Fruit fly (Drosophila melanogaster) whole organism, embryonic: ENCODE measurements around the gene CG8960.

Experiments used
- Aef1 ChIP-seq: fragments of 200-800 bp; sonication (Bioruptor generic); IDR thresholded peaks from 3 replicates; pipeline ENCODE4 v1.3.6; 2022; ENCODE audit warnings: missing biosample characterization, missing genetic modification characterization
- Antp ChIP-seq: fragments of 200-800 bp; sonication (Bioruptor generic); optimal IDR thresholded peaks from 3 replicates; lab custom pipeline; 2016; ENCODE audit warnings: missing biosample characterization, missing genetic modification characterization
- Atf-2 ChIP-seq: fragments of 200-800 bp; sonication (Bioruptor generic); optimal IDR thresholded peaks from 2 replicates; lab custom pipeline; 2016; ENCODE audit warnings: missing biosample characterization, missing genetic modification characterization
- BEAF-32 ChIP-seq: fragments of 200-800 bp; sonication (Bioruptor generic); optimal IDR thresholded peaks from 3 replicates; lab custom pipeline; 2017; ENCODE audit warnings: missing biosample characterization, missing genetic modification characterization, mild to moderate bottlenecking, moderate library complexity, missing genetic modification reagents
- BtbVII ChIP-seq: fragments of 200-800 bp; sonication (Bioruptor generic); optimal IDR thresholded peaks from 3 replicates; lab custom pipeline; 2017; ENCODE audit warnings: missing biosample characterization, mild to moderate bottlenecking, missing genetic modification characterization
- CG10147 ChIP-seq: fragments of 200-800 bp; sonication (Bioruptor generic); optimal IDR thresholded peaks from 2 replicates; lab custom pipeline; 2019; ENCODE audit warnings: missing biosample characterization, mild to moderate bottlenecking, missing genetic modification characterization, moderate library complexity
- CG10321 ChIP-seq: fragments of 200-800 bp; sonication (Bioruptor generic); IDR thresholded peaks from 2 replicates; pipeline ENCODE4 v1.3.6; 2022; ENCODE audit warnings: missing biosample characterization, missing genetic modification characterization
- CG11456 ChIP-seq: fragments of 200-800 bp; sonication (Bioruptor generic); IDR thresholded peaks from 3 replicates; pipeline ENCODE4 v1.3.6; 2022; ENCODE audit warnings: missing biosample characterization, missing genetic modification characterization
- CG12071 ChIP-seq: fragments of 200-800 bp; sonication (Bioruptor generic); optimal IDR thresholded peaks from 3 replicates; lab custom pipeline; 2018; ENCODE audit warnings: missing biosample characterization, mild to moderate bottlenecking, missing genetic modification characterization
- CG12219 ChIP-seq: fragments of 200-800 bp; sonication (Bioruptor generic); optimal IDR thresholded peaks from 3 replicates; lab custom pipeline; 2018; ENCODE audit warnings: missing biosample characterization, mild to moderate bottlenecking, missing genetic modification characterization
- CG12659 ChIP-seq: fragments of 200-800 bp; sonication (Bioruptor generic); optimal IDR thresholded peaks from 3 replicates; lab custom pipeline; 2017; ENCODE audit warnings: mild to moderate bottlenecking, missing biosample characterization, missing genetic modification reagents, missing genetic modification characterization
- CG14710 ChIP-seq: fragments of 200-800 bp; sonication (Bioruptor generic); optimal IDR thresholded peaks from 3 replicates; lab custom pipeline; 2019; ENCODE audit warnings: missing biosample characterization, mild to moderate bottlenecking, missing genetic modification characterization, moderate library complexity
- CG32767 ChIP-seq: fragments of 200-800 bp; sonication (Bioruptor generic); IDR thresholded peaks from 2 replicates; pipeline ENCODE4 v1.3.6; 2022; ENCODE audit warnings: missing biosample characterization, missing genetic modification characterization
- CG34422 ChIP-seq: fragments of 200-800 bp; sonication (Bioruptor generic); IDR thresholded peaks from 3 replicates; pipeline ENCODE4 v1.3.6; 2022; ENCODE audit warnings: missing biosample characterization, missing genetic modification characterization
- CG3847 ChIP-seq: fragments of 200-800 bp; sonication (Bioruptor generic); IDR thresholded peaks from 2 replicates; pipeline ENCODE4 v1.3.6; 2022; ENCODE audit warnings: missing biosample characterization, missing genetic modification characterization
- CG4282 ChIP-seq: fragments of 200-800 bp; sonication (Bioruptor generic); optimal IDR thresholded peaks from 2 replicates; lab custom pipeline; 2016; ENCODE audit warnings: missing biosample characterization, missing genetic modification characterization
- CG4617 ChIP-seq: fragments of 200-800 bp; sonication (Bioruptor generic); optimal IDR thresholded peaks from 3 replicates; lab custom pipeline; 2016; ENCODE audit warnings: missing biosample characterization, missing genetic modification characterization, borderline replicate concordance
- CG4730 ChIP-seq: fragments of 200-800 bp; sonication (Bioruptor generic); IDR thresholded peaks from 2 replicates; pipeline ENCODE4 v1.3.6; 2022; ENCODE audit warnings: missing biosample characterization, missing genetic modification characterization
- CG6765 ChIP-seq: fragments of 200-800 bp; sonication (Bioruptor generic); optimal IDR thresholded peaks from 3 replicates; lab custom pipeline; 2017; ENCODE audit warnings: missing biosample characterization, mild to moderate bottlenecking, missing genetic modification characterization
- CG6791 ChIP-seq: fragments of 200-800 bp; sonication (Bioruptor generic); IDR thresholded peaks from 3 replicates; pipeline ENCODE4 v1.3.6; 2022; ENCODE audit warnings: missing biosample characterization, missing genetic modification characterization; ENCODE audit not compliant: partially characterized antibody
- CG9817 ChIP-seq: fragments of 200-800 bp; sonication (Bioruptor generic); optimal IDR thresholded peaks from 2 replicates; lab custom pipeline; 2018; ENCODE audit warnings: missing biosample characterization, mild to moderate bottlenecking, missing genetic modification characterization, moderate library complexity
- CG9932 ChIP-seq: fragments of 200-800 bp; sonication (Bioruptor generic); IDR thresholded peaks from 2 replicates; pipeline ENCODE4 v1.3.6; 2022; ENCODE audit warnings: missing biosample characterization, missing genetic modification characterization
- Camta ChIP-seq: fragments of 200-800 bp; sonication (Bioruptor generic); optimal IDR thresholded peaks from 2 replicates; lab custom pipeline; 2016; ENCODE audit warnings: missing biosample characterization, missing genetic modification characterization
- CrebB ChIP-seq: fragments of 200-800 bp; sonication (Bioruptor generic); optimal IDR thresholded peaks from 3 replicates; lab custom pipeline; 2018; ENCODE audit warnings: missing biosample characterization, mild to moderate bottlenecking, missing genetic modification characterization
- Drgx ChIP-seq: fragments of 200-800 bp; sonication (Bioruptor generic); IDR thresholded peaks from 2 replicates; pipeline ENCODE4 v1.3.6; 2022; ENCODE audit warnings: missing biosample characterization, missing genetic modification characterization
- Ets97D ChIP-seq: fragments of 200-800 bp; sonication (Bioruptor generic); optimal IDR thresholded peaks from 3 replicates; lab custom pipeline; 2016; ENCODE audit warnings: missing biosample characterization, missing genetic modification characterization
- HLH54F ChIP-seq: fragments of 200-800 bp; sonication (Bioruptor generic); optimal IDR thresholded peaks from 3 replicates; lab custom pipeline; 2016; ENCODE audit warnings: missing biosample characterization, missing genetic modification characterization
- HLHmδ ChIP-seq: fragments of 200-800 bp; sonication (Bioruptor generic); optimal IDR thresholded peaks from 2 replicates; lab custom pipeline; 2018; ENCODE audit warnings: missing biosample characterization, mild to moderate bottlenecking, missing genetic modification characterization, moderate library complexity
- Hr51 ChIP-seq, 2 experiments: fragments of 200-800 bp; sonication (Bioruptor generic); optimal IDR thresholded peaks; 2 replicates in 1 of 2; 3 replicates in 1 of 2; lab custom pipeline; 2016 to 2018; ENCODE audit warnings: missing biosample characterization in 2 of 2, missing genetic modification characterization in 2 of 2, mild to moderate bottlenecking in 1 of 2, moderate library complexity in 1 of 2
- Max ChIP-seq: fragments of 200-800 bp; sonication (Bioruptor generic); optimal IDR thresholded peaks from 2 replicates; lab custom pipeline; 2016; ENCODE audit warnings: missing biosample characterization, mild to moderate bottlenecking, missing genetic modification characterization
- Myb ChIP-seq: fragments of 200-800 bp; sonication (Bioruptor generic); optimal IDR thresholded peaks from 2 replicates; lab custom pipeline; 2016; ENCODE audit warnings: missing biosample characterization, missing genetic modification characterization
- Sin3A ChIP-seq: fragments of >200 bp; optimal IDR thresholded peaks from 2 replicates; lab custom pipeline; 2018
- Tbp ChIP-seq: fragments of >200 bp; optimal IDR thresholded peaks from 2 replicates; lab custom pipeline; 2018; ENCODE audit warnings: missing biosample characterization, missing genetic modification characterization
- ab ChIP-seq: fragments of 200-800 bp; sonication (Bioruptor generic); optimal IDR thresholded peaks from 2 replicates; lab custom pipeline; 2016; ENCODE audit warnings: missing biosample characterization, missing genetic modification characterization
- aop ChIP-seq: fragments of 200-800 bp; sonication (Bioruptor generic); IDR thresholded peaks from 2 replicates; pipeline ENCODE4 v1.3.6; 2022; ENCODE audit warnings: missing biosample characterization, missing genetic modification characterization
- az2 ChIP-seq: fragments of 200-800 bp; sonication (Bioruptor generic); optimal IDR thresholded peaks from 3 replicates; lab custom pipeline; 2016; ENCODE audit warnings: missing biosample characterization, missing genetic modification characterization
- cad ChIP-seq: fragments of >200 bp; optimal IDR thresholded peaks from 2 replicates; lab custom pipeline; 2017; ENCODE audit warnings: missing biosample characterization, missing genetic modification characterization
- cas ChIP-seq: fragments of 200-800 bp; sonication (Bioruptor generic); IDR thresholded peaks from 2 replicates; pipeline ENCODE4 v1.3.6; 2022; ENCODE audit warnings: missing biosample characterization, missing genetic modification characterization
- cg ChIP-seq: fragments of 200-800 bp; sonication (Bioruptor generic); optimal IDR thresholded peaks from 3 replicates; lab custom pipeline; 2019; ENCODE audit warnings: missing biosample characterization, mild to moderate bottlenecking, missing genetic modification characterization, moderate library complexity
- corto ChIP-seq: fragments of 200-800 bp; sonication (Bioruptor generic); optimal IDR thresholded peaks from 2 replicates; lab custom pipeline; 2016; ENCODE audit warnings: missing biosample characterization, mild to moderate bottlenecking, missing genetic modification characterization, moderate library complexity
- emc ChIP-seq: fragments of 200-800 bp; sonication (Bioruptor generic); optimal IDR thresholded peaks from 2 replicates; lab custom pipeline; 2016; ENCODE audit warnings: missing biosample characterization, missing genetic modification characterization
- ems ChIP-seq: fragments of 200-800 bp; sonication (Bioruptor generic); optimal IDR thresholded peaks from 3 replicates; lab custom pipeline; 2016; ENCODE audit warnings: missing biosample characterization, missing genetic modification characterization
- gce ChIP-seq: fragments of 200-800 bp; sonication (Bioruptor generic); IDR thresholded peaks from 3 replicates; pipeline ENCODE4 v1.3.6; 2022; ENCODE audit warnings: missing biosample characterization, missing genetic modification characterization
- grau ChIP-seq: fragments of 200-800 bp; optimal IDR thresholded peaks from 3 replicates; lab custom pipeline; 2019; ENCODE audit warnings: missing biosample characterization, mild to moderate bottlenecking, missing genetic modification characterization, moderate library complexity
- inv ChIP-seq: fragments of 200-800 bp; sonication (Bioruptor generic); IDR thresholded peaks from 2 replicates; pipeline ENCODE4 v1.3.6; 2022; ENCODE audit warnings: missing biosample characterization, missing genetic modification characterization; ENCODE audit not compliant: partially characterized antibody
- kni ChIP-seq: fragments of 200-800 bp; sonication (Bioruptor generic); optimal IDR thresholded peaks from 3 replicates; lab custom pipeline; 2017; ENCODE audit warnings: mild to moderate bottlenecking, missing biosample characterization, missing genetic modification reagents, missing genetic modification characterization
- lola ChIP-seq, 3 experiments: fragments of >200 bp in 2 of 3; fragments of 200-800 bp in 1 of 3; sonication (Bioruptor generic) in 1 of 3; optimal IDR thresholded peaks; 2 replicates each; lab custom pipeline; 2017 to 2019; ENCODE audit warnings: missing biosample characterization in 3 of 3, missing genetic modification characterization in 3 of 3, mild to moderate bottlenecking in 1 of 3, moderate library complexity in 1 of 3
- sima ChIP-seq: fragments of 200-800 bp; sonication (Bioruptor generic); optimal IDR thresholded peaks from 2 replicates; lab custom pipeline; 2016; ENCODE audit warnings: missing biosample characterization, missing genetic modification characterization
- sna ChIP-seq: fragments of 200-800 bp; sonication (Bioruptor generic); IDR thresholded peaks from 2 replicates; pipeline ENCODE4 v1.3.6; 2022; ENCODE audit warnings: missing biosample characterization, missing genetic modification characterization; ENCODE audit not compliant: partially characterized antibody
- stwl ChIP-seq: fragments of 200-800 bp; sonication (Bioruptor generic); optimal IDR thresholded peaks from 3 replicates; lab custom pipeline; 2018; ENCODE audit warnings: missing biosample characterization, mild to moderate bottlenecking, missing genetic modification characterization, moderate library complexity
- zen ChIP-seq: fragments of 200-800 bp; sonication (Bioruptor generic); optimal IDR thresholded peaks from 3 replicates; lab custom pipeline; 2018; ENCODE audit warnings: missing biosample characterization, mild to moderate bottlenecking, missing genetic modification characterization, moderate library complexity

Gene CG8960

dm6 chr3L:2162019-2162418 is 34.8 kb upstream of the CG8960 start (continued):
- peak; percentile 96 for TF ChIP-seq Drgx (GFP tag; lab: Robert Waterston, UW)
- TF ChIP-seq ab (GFP tag; lab: Kevin White, UChicago), result no peak
- TF ChIP-seq CG9932 (GFP tag; lab: Robert Waterston, UW), result 0 out of 2 replicates have a peak, but pooled peaks have one; percentile 10
- TF ChIP-seq sna (GFP tag; lab: Robert Waterston, UW), result no peak
- peak; percentile 75 for TF ChIP-seq Aef1 (GFP tag; lab: Robert Waterston, UW)
- peak; percentile 76 for TF ChIP-seq CG12071 (GFP tag; lab: Kevin White, UChicago)
- TF ChIP-seq HLH54F (GFP tag; lab: Kevin White, UChicago), result peak; percentile 7
- peak; percentile 21 for TF ChIP-seq CrebB (tag; lab: Kevin White, UChicago)
- no peak for TF ChIP-seq BEAF-32 (GFP tag; lab: Kevin White, UChicago)
- peak; percentile 30 for TF ChIP-seq kni
- TF ChIP-seq CG12219, result peak; percentile 72
- peak; percentile 84 for TF ChIP-seq CG11456 (GFP tag; lab: Robert Waterston, UW)
- TF ChIP-seq CG14710 (tag; lab: Kevin White, UChicago), result peak; percentile 73
- TF ChIP-seq Camta, result peak; percentile 83
- TF ChIP-seq CG4730 (GFP tag; lab: Robert Waterston, UW), result peak; percentile 68
- TF ChIP-seq BtbVII, result peak; percentile 37
- peak; percentile 49 for TF ChIP-seq CG12659
- TF ChIP-seq CG3847 (GFP tag; lab: Robert Waterston, UW), result peak; percentile 50
- TF ChIP-seq Antp (GFP tag; lab: Kevin White, UChicago), result peak; percentile 66
- TF ChIP-seq CG32767, result peak; percentile 69; the same call in 1 of the 2 replicates
- TF ChIP-seq CG4617 (GFP tag; lab: Kevin White, UChicago), result no peak
- TF ChIP-seq corto (GFP tag; lab: Kevin White, UChicago), result peak; percentile 33
- no peak for TF ChIP-seq emc (GFP tag; lab: Kevin White, UChicago)
- TF ChIP-seq cas (GFP tag; lab: Robert Waterston, UW), result no peak
- peak; percentile 61 for TF ChIP-seq Max (GFP tag; lab: Kevin White, UChicago)
- TF ChIP-seq HLHmδ, result no peak
- TF ChIP-seq sima (GFP tag; lab: Kevin White, UChicago), result no peak
- peak; percentile 70 for TF ChIP-seq az2 (GFP tag; lab: Kevin White, UChicago)
- TF ChIP-seq Sin3A, result no peak
- peak; percentile 47; the same call in 1 of the 2 replicates for TF ChIP-seq CG10321 (GFP tag; lab: Robert Waterston, UW)
- TF ChIP-seq grau, result peak; percentile 53
- peak; percentile 82 for TF ChIP-seq ems (GFP tag; lab: Kevin White, UChicago)
- TF ChIP-seq gce (GFP tag; lab: Robert Waterston, UW), result peak; percentile 88
- peak; percentile 29 for TF ChIP-seq zen (tag; lab: Kevin White, UChicago)
- TF ChIP-seq lola (GFP tag; optimal IDR thresholded peaks at IDR 0.05; lab: Kevin White, UChicago), result peak in 1 of 3 experiments; percentile 58
- no peak for TF ChIP-seq CG4282 (GFP tag; lab: Kevin White, UChicago)
- TF ChIP-seq CG6791 (GFP tag; lab: Robert Waterston, UW), result no peak
- no peak for TF ChIP-seq cg (GFP tag; lab: Kevin White, UChicago)
- peak; percentile 30 for TF ChIP-seq Atf-2 (GFP tag; lab: Kevin White, UChicago)
- TF ChIP-seq Tbp, result no peak
- no peak for TF ChIP-seq Myb
- TF ChIP-seq CG6765, result peak; percentile 43
- no peak for TF ChIP-seq cad (GFP tag; lab: Kevin White, UChicago)
- TF ChIP-seq CG10147, result peak; percentile 55
- TF ChIP-seq inv (GFP tag; lab: Robert Waterston, UW), result no peak
- peak; percentile 59 for TF ChIP-seq CG9817 (tag; lab: Kevin White, UChicago)
- peak in 1 of 2 experiments; percentile 79 for TF ChIP-seq Hr51 (GFP tag; optimal IDR thresholded peaks at IDR 0.05; lab: Kevin White, UChicago)
- TF ChIP-seq Ets97D, result no peak
- TF ChIP-seq CG34422, result peak; percentile 86
- TF ChIP-seq aop (GFP tag; lab: Robert Waterston, UW), result peak; percentile 65
- no peak for TF ChIP-seq stwl (tag; lab: Kevin White, UChicago)
